Worm (Caenorhabditis elegans) whole organism, young adult: Measurements from ENCODE around the gene Y116F11B.6.

Source experiments
- ZK185.1 ChIP-seq: sonication (generic microtip); optimal IDR thresholded peaks from 2 replicates; lab custom pipeline; 2016; ENCODE audit warnings: mild to moderate bottlenecking, missing genetic modification characterization, missing compliant biosample characterization; ENCODE audit not compliant: poor library complexity, severe bottlenecking
- attf-6 ChIP-seq: fragments of 200-800 bp; sonication (Bioruptor generic); IDR thresholded peaks from 2 replicates; pipeline ENCODE4 v1.3.6; 2022; ENCODE audit warnings: missing genetic modification reagents, missing genetic modification characterization, missing compliant biosample characterization
- egl-44 ChIP-seq: fragments of 200-800 bp; sonication (Bioruptor generic); IDR thresholded peaks from 2 replicates; pipeline ENCODE4 v1.3.6; 2022; ENCODE audit warnings: missing genetic modification reagents, missing genetic modification characterization, missing compliant biosample characterization
- lir-1 ChIP-seq: fragments of 200-800 bp; sonication (Bioruptor generic); conservative IDR thresholded peaks from 2 replicates; pipeline ENCODE4 v1.3.6; 2022; ENCODE audit warnings: missing genetic modification reagents, missing genetic modification characterization, missing compliant biosample characterization
- tbx-9 ChIP-seq: sonication (generic microtip); optimal IDR thresholded peaks from 2 replicates; lab custom pipeline; 2016; ENCODE audit warnings: borderline replicate concordance, missing genetic modification characterization, inconsistent platforms, missing compliant biosample characterization
- unc-62 ChIP-seq: fragments of 150-350 bp; optimal IDR thresholded peaks from 2 replicates; lab custom pipeline; 2014; ENCODE audit warnings: missing biosample characterization, missing genetic modification reagents, missing genetic modification characterization
- zim-3 ChIP-seq: sonication (generic microtip); optimal IDR thresholded peaks from 2 replicates; lab custom pipeline; 2017; ENCODE audit warnings: mild to moderate bottlenecking, missing genetic modification characterization, moderate library complexity, missing compliant biosample characterization
- ztf-25 ChIP-seq: fragments of 200-800 bp; sonication (Bioruptor generic); IDR thresholded peaks from 2 replicates; pipeline ENCODE4 v1.3.6; 2022; ENCODE audit warnings: missing genetic modification reagents, missing genetic modification characterization, missing compliant biosample characterization

ce11 chrV:19805548-19805947, 40.2 kb downstream of the Y116F11B.6 start:
- TF ChIP-seq ztf-25 (GFP tag; lab: Robert Waterston, UW) (no peak), tbx-9 (tag; lab: Kevin White, UChicago) (no peak), attf-6 (GFP tag; lab: Robert Waterston, UW) (no peak), zim-3 (no peak), lir-1 (no peak), ZK185.1 (tag; lab: Kevin White, UChicago) (no peak), egl-44 (no peak), unc-62 (no peak)
